Worm (Caenorhabditis elegans) whole organism, L4 larva: ENCODE data around the gene F42A6.2.

ENCODE experiments used
- ceh-44 ChIP-seq: fragments of 200-800 bp; sonication (Bioruptor generic); IDR thresholded peaks from 2 replicates; pipeline ENCODE4 v1.3.6; 2022; ENCODE audit warnings: missing genetic modification reagents, missing genetic modification characterization, missing compliant biosample characterization
- hlh-11 ChIP-seq: fragments of 200-800 bp; sonication (Bioruptor generic); optimal IDR thresholded peaks from 2 replicates; lab custom pipeline; 2018; ENCODE audit warnings: mild to moderate bottlenecking, missing genetic modification characterization, missing compliant biosample characterization
- mdl-1 ChIP-seq, 2 experiments: fragments of 150-350 bp in 1 of 2; sonication (generic microtip) in 1 of 2; optimal IDR thresholded peaks; 2 replicates each; lab custom pipeline; 2014 to 2017; ENCODE audit warnings: missing biosample characterization in 2 of 2, missing genetic modification characterization in 2 of 2
- nhr-28 ChIP-seq: fragments of 150-350 bp; optimal IDR thresholded peaks from 2 replicates; lab custom pipeline; 2014; ENCODE audit warnings: missing biosample characterization, missing genetic modification characterization
- ztf-11 ChIP-seq: fragments of 150-350 bp; optimal IDR thresholded peaks from 2 replicates; lab custom pipeline; 2014; ENCODE audit warnings: missing biosample characterization, missing genetic modification characterization

DNA sequence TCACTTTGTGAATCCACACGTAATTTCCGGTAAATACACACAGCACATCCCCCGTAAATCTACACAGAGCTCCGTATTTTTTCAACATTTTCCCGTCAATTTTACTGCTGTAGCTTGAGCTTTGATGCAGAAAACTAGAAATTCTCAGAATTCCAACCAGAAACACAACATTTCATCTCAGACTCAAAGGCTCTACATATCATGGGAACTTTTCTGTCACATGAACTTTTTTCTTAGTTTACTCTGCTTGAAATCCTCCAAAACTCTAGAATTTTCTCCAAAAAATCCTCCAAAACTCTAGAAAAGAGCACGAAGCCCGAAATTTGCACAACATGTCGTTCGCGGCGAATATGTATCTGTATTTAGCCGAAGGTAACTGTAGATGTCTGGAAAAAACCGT is 22.0 kb downstream of the F42A6.2 start, which contains the start of gene Y55H10A.2:
- TF ChIP-seq mdl-1 (tag; optimal IDR thresholded peaks at IDR 0.05; lab: Kevin White, UChicago), result no peak
- no peak for TF ChIP-seq ztf-11 (tag; lab: Kevin White, UChicago)
- no peak for TF ChIP-seq nhr-28
- TF ChIP-seq ceh-44 (GFP tag; lab: Robert Waterston, UW), result no peak
- no peak for TF ChIP-seq hlh-11 (tag; lab: Kevin White, UChicago)
